Fruit fly (Drosophila melanogaster): ENCODE measurements around the gene CG45095.
A peak's percentile ranks its signal among the peaks of the same experiment; 100 is the strongest.

Gene CG45095

dm6 chr3R:25078665-25079064 lies 23.7 kb upstream of the CG45095 start:
- TF ChIP-seq CG4404 (GFP tag; IDR thresholded peaks at IDR 0.05) (no peak), nau (GFP tag; optimal IDR thresholded peaks at IDR 0.05) (no peak), Spps (tag; optimal IDR thresholded peaks at IDR 0.05) (no peak), Camta (GFP tag; optimal IDR thresholded peaks at IDR 0.05) (no peak), CG6175 (GFP tag; IDR thresholded peaks at IDR 0.05) (no peak), CG10959 (GFP tag; IDR thresholded peaks at IDR 0.05) (no peak), Mad (GFP tag; optimal IDR thresholded peaks at IDR 0.05) (no peak), CG32532 (GFP tag; IDR thresholded peaks at IDR 0.05) (no peak), cato (GFP tag; optimal IDR thresholded peaks at IDR 0.05; ENCODE audit: borderline replicate concordance) (no peak), NfI (GFP tag; optimal IDR thresholded peaks at IDR 0.05) (no peak), CG11085 (GFP tag; IDR thresholded peaks at IDR 0.05) (no peak), hth (optimal IDR thresholded peaks at IDR 0.05) (no peak), sens (GFP tag) (peak; percentile 44), Six4 (GFP tag; optimal IDR thresholded peaks at IDR 0.05) (no peak), CG8944 (GFP tag; optimal IDR thresholded peaks at IDR 0.05) (no peak), CG18262 (tag; optimal IDR thresholded peaks at IDR 0.05) (no peak), run (tag; optimal IDR thresholded peaks at IDR 0.05) (no peak), cad (GFP tag; optimal IDR thresholded peaks at IDR 0.05) (peak; percentile 43), ttk (GFP tag; IDR thresholded peaks at IDR 0.05) (no peak), D19B (GFP tag; optimal IDR thresholded peaks at IDR 0.05) (peak; percentile 3), Atf3 (GFP tag; optimal IDR thresholded peaks at IDR 0.05) (no peak), twi (tag; optimal IDR thresholded peaks at IDR 0.05) (no peak), CG3407 (GFP tag; optimal IDR thresholded peaks at IDR 0.05) (no peak), gsb-n (tag; optimal IDR thresholded peaks at IDR 0.05) (peak; percentile 94), CG11398 (GFP tag; optimal IDR thresholded peaks at IDR 0.05) (no peak), CG17328 (GFP tag; IDR thresholded peaks at IDR 0.05) (no peak), gcm2 (GFP tag; optimal IDR thresholded peaks at IDR 0.05) (no peak), CG4617 (GFP tag; optimal IDR thresholded peaks at IDR 0.05; ENCODE audit: borderline replicate concordance) (no peak), CG11504 (tag; optimal IDR thresholded peaks at IDR 0.05) (no peak)

dm6 chr3R:25080446-25080845 lies 21.9 kb upstream of the CG45095 start:
- peak; percentile 43 for TF ChIP-seq CoRest (tag; optimal IDR thresholded peaks at IDR 0.05)
- TF ChIP-seq jing (GFP tag; optimal IDR thresholded peaks at IDR 0.05): peak; percentile 85
- TF ChIP-seq Nf-YC (tag; optimal IDR thresholded peaks at IDR 0.05): peak; percentile 100
- no peak; the same call in 2 of the 3 replicates for TF ChIP-seq CG6791 (GFP tag; IDR thresholded peaks at IDR 0.05; ENCODE audit: partially characterized antibody)
- peak; percentile 22 for TF ChIP-seq wek (GFP tag; optimal IDR thresholded peaks at IDR 0.05)
- peak; percentile 41; the same call in 1 of the 2 replicates for TF ChIP-seq bbx (GFP tag; IDR thresholded peaks at IDR 0.05; ENCODE audit: partially characterized antibody)
- peak; percentile 100 for TF ChIP-seq Nf-YB (GFP tag; optimal IDR thresholded peaks at IDR 0.05)
- peak; percentile 37 for TF ChIP-seq sens (GFP tag)
- 0 out of 2 replicates have a peak, but pooled peaks have one; percentile 8 for TF ChIP-seq Awh (GFP tag; IDR thresholded peaks at IDR 0.05)
- TF ChIP-seq CG1832 (GFP tag; optimal IDR thresholded peaks at IDR 0.05): peak; percentile 94
- no peak for TF ChIP-seq chinmo (GFP tag; IDR thresholded peaks at IDR 0.05; ENCODE audit: partially characterized antibody)
- TF ChIP-seq seq (GFP tag; IDR thresholded peaks at IDR 0.05): peak; percentile 44; the same call in 1 of the 2 replicates
- peak; percentile 41; the same call in 1 of the 3 replicates for TF ChIP-seq CG34224 (GFP tag; IDR thresholded peaks at IDR 0.05; ENCODE audit: partially characterized antibody)
- TF ChIP-seq hkb (optimal IDR thresholded peaks at IDR 0.05): no peak
- peak; percentile 24; the same call in 1 of the 2 replicates for TF ChIP-seq hkb (GFP tag; IDR thresholded peaks at IDR 0.05)
- TF ChIP-seq cg (GFP tag; optimal IDR thresholded peaks at IDR 0.05): peak; percentile 40
- TF ChIP-seq stc (GFP tag; IDR thresholded peaks at IDR 0.05): peak; percentile 37; the same call in 1 of the 2 replicates
- no peak for TF ChIP-seq Lpt (GFP tag; optimal IDR thresholded peaks at IDR 0.05)
- 0 out of 3 replicates have a peak, but pooled peaks have one; percentile 11 for TF ChIP-seq CG11695 (GFP tag; IDR thresholded peaks at IDR 0.05)
- peak; percentile 20; the same call in 1 of the 3 replicates for TF ChIP-seq row (GFP tag; IDR thresholded peaks at IDR 0.05)
- TF ChIP-seq Med (GFP tag): peak; percentile 80
- peak; percentile 98 for TF ChIP-seq CG10321 (GFP tag; IDR thresholded peaks at IDR 0.05)
- TF ChIP-seq Atf-2 (GFP tag; optimal IDR thresholded peaks at IDR 0.05): no peak
- no peak for TF ChIP-seq CG6254 (GFP tag; optimal IDR thresholded peaks at IDR 0.05)
- TF ChIP-seq Sry-β (GFP tag; optimal IDR thresholded peaks at IDR 0.05): no peak

All from whole organism, embryonic.